Fruit fly (Drosophila melanogaster) Kc167 (cell line): Measurements from ENCODE around the gene CG4080.

Experiments
- Sin3A ChIP-seq: fragments of >200 bp; optimal IDR thresholded peaks from 2 replicates; lab custom pipeline; 2018; ENCODE audit warnings: missing external identifiers
- psq ChIP-seq: fragments of >200 bp; optimal IDR thresholded peaks from 2 replicates; lab custom pipeline; 2017; ENCODE audit warnings: missing external identifiers
- ttk ChIP-seq: sonication (Bioruptor generic); optimal IDR thresholded peaks from 2 replicates; lab custom pipeline; 2017; ENCODE audit warnings: missing external identifiers

dm6 chr3L:9399855-9400254 lies 828 bp upstream of the CG4080 start:
- TF ChIP-seq ttk (lab: Kevin White, UChicago) (no peak), psq (no peak), Sin3A (lab: Kevin White, UChicago) (no peak)
